Fruit fly (Drosophila melanogaster) whole organism, embryonic: ENCODE measurements around the gene Tnpo.

Experiments used
- Atf3 ChIP-seq: fragments of 200-800 bp; sonication (Bioruptor generic); optimal IDR thresholded peaks from 3 replicates; lab custom pipeline; 2016; ENCODE audit warnings: missing biosample characterization, missing genetic modification characterization
- CG10366 ChIP-seq: fragments of 200-800 bp; sonication (Bioruptor generic); IDR thresholded peaks from 2 replicates; pipeline ENCODE4 v1.3.6; 2022; ENCODE audit warnings: missing biosample characterization, missing genetic modification characterization
- CG10565 ChIP-seq: fragments of 200-800 bp; sonication (Bioruptor generic); optimal IDR thresholded peaks from 3 replicates; lab custom pipeline; 2016; ENCODE audit warnings: missing biosample characterization, mild to moderate bottlenecking, missing genetic modification characterization
- CG11085 ChIP-seq: fragments of 200-800 bp; sonication (Bioruptor generic); IDR thresholded peaks from 2 replicates; pipeline ENCODE4 v1.3.6; 2022; ENCODE audit warnings: missing biosample characterization, missing genetic modification characterization
- CG11398 ChIP-seq: fragments of 200-800 bp; sonication (Bioruptor generic); optimal IDR thresholded peaks from 2 replicates; lab custom pipeline; 2016; ENCODE audit warnings: missing biosample characterization, missing genetic modification characterization
- CG12104 ChIP-seq: fragments of 200-800 bp; sonication (Bioruptor generic); optimal IDR thresholded peaks from 3 replicates; lab custom pipeline; 2016; ENCODE audit warnings: missing biosample characterization, missing genetic modification characterization
- CG12219 ChIP-seq: fragments of 200-800 bp; sonication (Bioruptor generic); optimal IDR thresholded peaks from 3 replicates; lab custom pipeline; 2018; ENCODE audit warnings: missing biosample characterization, mild to moderate bottlenecking, missing genetic modification characterization
- CG14860 ChIP-seq: fragments of 200-800 bp; sonication (Bioruptor generic); IDR thresholded peaks from 3 replicates; pipeline ENCODE4 v1.3.6; 2022; ENCODE audit warnings: missing biosample characterization, missing genetic modification characterization; ENCODE audit not compliant: partially characterized antibody
- CG1529 ChIP-seq: fragments of 200-800 bp; sonication (Bioruptor generic); optimal IDR thresholded peaks from 3 replicates; lab custom pipeline; 2018; ENCODE audit warnings: missing biosample characterization, missing genetic modification characterization
- CG1647 ChIP-seq: fragments of 200-800 bp; sonication (Bioruptor generic); optimal IDR thresholded peaks from 3 replicates; lab custom pipeline; 2016; ENCODE audit warnings: missing biosample characterization, missing genetic modification characterization
- CG30403 ChIP-seq: fragments of 200-800 bp; sonication (Bioruptor generic); optimal IDR thresholded peaks from 3 replicates; lab custom pipeline; 2016; ENCODE audit warnings: missing biosample characterization, missing genetic modification characterization
- CG34376 ChIP-seq: fragments of 200-800 bp; sonication (Bioruptor generic); optimal IDR thresholded peaks from 2 replicates; lab custom pipeline; 2018; ENCODE audit warnings: missing biosample characterization, mild to moderate bottlenecking, missing genetic modification characterization
- CG3995 ChIP-seq: fragments of 200-800 bp; sonication (Bioruptor generic); optimal IDR thresholded peaks from 3 replicates; lab custom pipeline; 2016; ENCODE audit warnings: missing biosample characterization, missing genetic modification characterization
- CG5245 ChIP-seq: fragments of 200-800 bp; sonication (Bioruptor generic); optimal IDR thresholded peaks from 3 replicates; lab custom pipeline; 2016; ENCODE audit warnings: missing biosample characterization, missing genetic modification characterization
- CG7271 ChIP-seq: fragments of 200-800 bp; sonication (Bioruptor generic); optimal IDR thresholded peaks from 2 replicates; lab custom pipeline; 2018; ENCODE audit warnings: missing biosample characterization, mild to moderate bottlenecking, missing genetic modification characterization, moderate library complexity
- CG7556 ChIP-seq: fragments of 200-800 bp; sonication (Bioruptor generic); optimal IDR thresholded peaks from 2 replicates; lab custom pipeline; 2017; ENCODE audit warnings: missing biosample characterization, mild to moderate bottlenecking, missing genetic modification characterization
- CG8290 ChIP-seq, 3 experiments: fragments of 200-800 bp; sonication (Bioruptor generic); optimal IDR thresholded peaks; 2 replicates each; lab custom pipeline; 2016 to 2019; ENCODE audit warnings: missing biosample characterization in 3 of 3, missing genetic modification characterization in 3 of 3, mild to moderate bottlenecking in 2 of 3, moderate library complexity in 1 of 3
- CG8359 ChIP-seq: fragments of 200-800 bp; sonication (Bioruptor generic); optimal IDR thresholded peaks from 2 replicates; lab custom pipeline; 2017; ENCODE audit warnings: missing biosample characterization, mild to moderate bottlenecking, missing genetic modification characterization, borderline replicate concordance
- CG8478 ChIP-seq: fragments of >200 bp; optimal IDR thresholded peaks from 2 replicates; lab custom pipeline; 2018
- CG8765 ChIP-seq: fragments of 200-800 bp; sonication (Bioruptor generic); IDR thresholded peaks from 2 replicates; pipeline ENCODE4 v1.3.6; 2022; ENCODE audit warnings: missing biosample characterization, missing genetic modification characterization
- CG9727 ChIP-seq: fragments of 200-800 bp; sonication (Bioruptor generic); optimal IDR thresholded peaks from 3 replicates; lab custom pipeline; 2017; ENCODE audit warnings: missing biosample characterization, mild to moderate bottlenecking, missing genetic modification characterization
- D ChIP-seq, 2 experiments: fragments of 200-800 bp in 1 of 2; fragments of >200 bp in 1 of 2; sonication (Bioruptor generic) in 1 of 2; optimal IDR thresholded peaks; 2 replicates in 1 of 2; 3 replicates in 1 of 2; lab custom pipeline; 2017; ENCODE audit warnings: mild to moderate bottlenecking in 1 of 2, missing biosample characterization in 1 of 2, missing genetic modification characterization in 1 of 2, missing genetic modification reagents in 1 of 2
- D19B ChIP-seq: fragments of 200-800 bp; sonication (Bioruptor generic); optimal IDR thresholded peaks from 2 replicates; lab custom pipeline; 2017; ENCODE audit warnings: missing biosample characterization, mild to moderate bottlenecking, missing genetic modification characterization
- Hsf ChIP-seq: fragments of 200-800 bp; sonication (Bioruptor generic); optimal IDR thresholded peaks from 3 replicates; lab custom pipeline; 2016; ENCODE audit warnings: missing biosample characterization, missing genetic modification characterization
- MTF-1 ChIP-seq: fragments of 200-800 bp; sonication (Bioruptor generic); optimal IDR thresholded peaks from 2 replicates; lab custom pipeline; 2018; ENCODE audit warnings: missing biosample characterization, mild to moderate bottlenecking, missing genetic modification characterization, borderline replicate concordance
- Mad ChIP-seq: fragments of 200-800 bp; sonication (Bioruptor generic); optimal IDR thresholded peaks from 2 replicates; lab custom pipeline; 2016; ENCODE audit warnings: missing biosample characterization, missing genetic modification characterization
- Mes4 ChIP-seq: fragments of 200-800 bp; sonication (Bioruptor generic); optimal IDR thresholded peaks from 2 replicates; lab custom pipeline; 2016; ENCODE audit warnings: missing biosample characterization, missing genetic modification characterization
- Mrtf ChIP-seq: fragments of 200-800 bp; sonication (Bioruptor generic); IDR thresholded peaks from 3 replicates; pipeline ENCODE4 v1.3.6; 2022; ENCODE audit warnings: missing biosample characterization, missing genetic modification characterization
- NC2α ChIP-seq: fragments of 200-800 bp; sonication (Bioruptor generic); optimal IDR thresholded peaks from 2 replicates; lab custom pipeline; 2016; ENCODE audit warnings: missing biosample characterization, missing genetic modification characterization
- Nf-YC ChIP-seq: fragments of 200-800 bp; optimal IDR thresholded peaks from 3 replicates; lab custom pipeline; 2019; ENCODE audit warnings: missing biosample characterization, mild to moderate bottlenecking, missing genetic modification characterization, moderate library complexity
- Sox102F ChIP-seq: fragments of 200-800 bp; sonication (Bioruptor generic); optimal IDR thresholded peaks from 2 replicates; lab custom pipeline; 2018; ENCODE audit warnings: missing biosample characterization, mild to moderate bottlenecking, missing genetic modification characterization, moderate library complexity
- Tbp ChIP-seq: fragments of >200 bp; optimal IDR thresholded peaks from 2 replicates; lab custom pipeline; 2018; ENCODE audit warnings: missing biosample characterization, missing genetic modification characterization
- Vsx1 ChIP-seq: fragments of 200-800 bp; sonication (Bioruptor generic); optimal IDR thresholded peaks from 2 replicates; lab custom pipeline; 2017; ENCODE audit warnings: missing biosample characterization, mild to moderate bottlenecking, missing genetic modification characterization, missing genetic modification reagents
- amos ChIP-seq: fragments of 200-800 bp; sonication (Bioruptor generic); IDR thresholded peaks from 2 replicates; pipeline ENCODE4 v1.3.6; 2022; ENCODE audit warnings: missing biosample characterization, missing genetic modification characterization; ENCODE audit not compliant: partially characterized antibody
- bab2 ChIP-seq: fragments of 200-800 bp; sonication (Bioruptor generic); optimal IDR thresholded peaks from 2 replicates; lab custom pipeline; 2016; ENCODE audit warnings: missing biosample characterization, missing genetic modification characterization
- chif ChIP-seq, 2 experiments: fragments of 200-800 bp; sonication (Bioruptor generic); optimal IDR thresholded peaks; 3 replicates each; lab custom pipeline; 2016; ENCODE audit warnings: missing biosample characterization in 2 of 2, missing genetic modification characterization in 2 of 2
- chinmo ChIP-seq: fragments of 200-800 bp; sonication (Bioruptor generic); IDR thresholded peaks from 4 replicates; pipeline ENCODE4 v1.3.6; 2022; ENCODE audit warnings: missing biosample characterization, missing genetic modification characterization; ENCODE audit not compliant: partially characterized antibody
- chm ChIP-seq: fragments of 200-800 bp; sonication (Bioruptor generic); IDR thresholded peaks from 2 replicates; pipeline ENCODE4 v1.3.6; 2022; ENCODE audit warnings: missing biosample characterization, missing genetic modification characterization
- dati ChIP-seq: fragments of 200-800 bp; sonication (Bioruptor generic); IDR thresholded peaks from 2 replicates; pipeline ENCODE4 v1.3.6; 2022; ENCODE audit warnings: missing biosample characterization, missing genetic modification characterization
- esg ChIP-seq: fragments of 200-800 bp; sonication (Bioruptor generic); conservative IDR thresholded peaks from 2 replicates; pipeline ENCODE4 v1.3.6; 2022; ENCODE audit warnings: missing biosample characterization, missing genetic modification characterization
- fu2 ChIP-seq: fragments of 200-800 bp; sonication (Bioruptor generic); optimal IDR thresholded peaks from 2 replicates; lab custom pipeline; 2016; ENCODE audit warnings: missing biosample characterization, missing genetic modification characterization
- hb ChIP-seq: fragments of 200-800 bp; sonication (Bioruptor generic); IDR thresholded peaks from 3 replicates; pipeline ENCODE4 v1.3.6; 2022; ENCODE audit warnings: missing biosample characterization, missing genetic modification characterization; ENCODE audit not compliant: partially characterized antibody
- nau ChIP-seq: fragments of 200-800 bp; sonication (Bioruptor generic); optimal IDR thresholded peaks from 3 replicates; lab custom pipeline; 2017; ENCODE audit warnings: missing biosample characterization, mild to moderate bottlenecking, missing genetic modification characterization, missing genetic modification reagents
- nmo ChIP-seq: fragments of 200-800 bp; sonication (Bioruptor generic); optimal IDR thresholded peaks from 2 replicates; lab custom pipeline; 2018; ENCODE audit warnings: missing biosample characterization, mild to moderate bottlenecking, missing genetic modification characterization, moderate library complexity
- oc ChIP-seq: fragments of 200-800 bp; sonication (Bioruptor generic); optimal IDR thresholded peaks from 2 replicates; lab custom pipeline; 2018; ENCODE audit warnings: missing biosample characterization, mild to moderate bottlenecking, missing genetic modification characterization, moderate library complexity
- peb ChIP-seq: fragments of 200-800 bp; sonication (Bioruptor generic); IDR thresholded peaks from 2 replicates; pipeline ENCODE4 v1.3.6; 2022; ENCODE audit warnings: missing biosample characterization, missing genetic modification characterization
- pzg ChIP-seq: fragments of 200-800 bp; sonication (Bioruptor generic); optimal IDR thresholded peaks from 3 replicates; lab custom pipeline; 2018; ENCODE audit warnings: missing biosample characterization, mild to moderate bottlenecking, missing genetic modification characterization, moderate library complexity
- sens ChIP-seq: fragments of 200-800 bp; sonication (Bioruptor generic); peaks from one replicate; lab custom pipeline; 2016; ENCODE audit warnings: missing biosample characterization, missing genetic modification characterization
- sr ChIP-seq: fragments of 200-800 bp; sonication (Bioruptor generic); IDR thresholded peaks from 3 replicates; pipeline ENCODE4 v1.3.6; 2022; ENCODE audit warnings: missing biosample characterization, missing genetic modification characterization
- tio ChIP-seq: fragments of 200-800 bp; sonication (Bioruptor generic); optimal IDR thresholded peaks from 2 replicates; lab custom pipeline; 2017; ENCODE audit warnings: missing biosample characterization, missing genetic modification characterization, inconsistent platforms

The Tnpo gene

dm6 chr3L:6181776-6182175 is 11.5 kb upstream of the Tnpo start, which contains the start of gene CG10274 (continued):
- TF ChIP-seq oc (tag; lab: Kevin White, UChicago) (no peak), pzg (GFP tag; lab: Kevin White, UChicago) (peak; percentile 65), CG12219 (peak; percentile 2), CG3995 (GFP tag; lab: Kevin White, UChicago) (peak; percentile 79), chm (GFP tag; lab: Robert Waterston, UW) (no peak), CG8478 (lab: Kevin White, UChicago) (no peak), nau (GFP tag; lab: Kevin White, UChicago) (no peak), nmo (GFP tag; lab: Kevin White, UChicago) (peak; percentile 91), CG9727 (peak; percentile 76), MTF-1 (no peak), chinmo (no peak), sr (GFP tag; lab: Robert Waterston, UW) (no peak), Nf-YC (tag; lab: Kevin White, UChicago) (no peak), Mad (GFP tag; lab: Kevin White, UChicago) (peak; percentile 69), Atf3 (peak; percentile 59), tio (GFP tag; lab: Kevin White, UChicago) (no peak), CG11398 (no peak), fu2 (GFP tag; lab: Kevin White, UChicago) (peak; percentile 71), chif (GFP tag; optimal IDR thresholded peaks at IDR 0.05; lab: Kevin White, UChicago) (peak; percentile 58 to 71), D (optimal IDR thresholded peaks at IDR 0.05; lab: Kevin White, UChicago) (no peak), D (GFP tag; optimal IDR thresholded peaks at IDR 0.05; lab: Kevin White, UChicago) (peak; percentile 29), Sox102F (GFP tag; lab: Kevin White, UChicago) (no peak), CG1647 (GFP tag; lab: Kevin White, UChicago) (peak; percentile 67), CG10565 (GFP tag; lab: Kevin White, UChicago) (peak; percentile 33), NC2α (GFP tag; lab: Kevin White, UChicago) (peak; percentile 35), D19B (no peak), CG14860 (GFP tag; lab: Robert Waterston, UW) (no peak)

dm6 chr3L:6184884-6185438 is 8.3 kb upstream of the Tnpo start, which contains the start of the genes D19B and CG43293:
D19B (minus strand) TSS chr3L:6184920.
CG43293 (plus strand) TSS chr3L:6185189.
- TF ChIP-seq Vsx1 (GFP tag; lab: Kevin White, UChicago) (no peak), CG30403 (GFP tag; lab: Kevin White, UChicago) (peak; percentile 92), CG10366 (GFP tag; lab: Robert Waterston, UW) (peak; percentile 93), CG34376 (GFP tag; lab: Kevin White, UChicago) (peak; percentile 69), Tbp (no peak), esg (GFP tag; lab: Robert Waterston, UW) (peak; percentile 84), CG8359 (GFP tag; lab: Kevin White, UChicago) (peak; percentile 25), CG7271 (tag; lab: Kevin White, UChicago) (no peak), CG11398 (peak; percentile 64), amos (GFP tag; lab: Robert Waterston, UW) (peak; percentile 55; the same call in 1 of the 2 replicates), Mrtf (GFP tag; lab: Robert Waterston, UW) (peak; percentile 89), Mes4 (peak; percentile 56), CG11085 (peak; percentile 88), dati (peak; percentile 57; the same call in 1 of the 2 replicates), peb (GFP tag; lab: Robert Waterston, UW) (peak; percentile 61), nau (GFP tag; lab: Kevin White, UChicago) (no peak), CG8765 (GFP tag; lab: Robert Waterston, UW) (peak; percentile 63; the same call in 1 of the 2 replicates), CG5245 (peak; percentile 84), Hsf (GFP tag; lab: Kevin White, UChicago) (peak; percentile 86), CG12104 (GFP tag; lab: Kevin White, UChicago) (peak; percentile 74), CG8290 (GFP tag; optimal IDR thresholded peaks at IDR 0.05; lab: Kevin White, UChicago) (peak; percentile 74), CG8290 (tag; optimal IDR thresholded peaks at IDR 0.05; lab: Kevin White, UChicago) (peak in 1 of 2 experiments; percentile 98), bab2 (GFP tag; lab: Kevin White, UChicago) (peak; percentile 91), sens (GFP tag; lab: Kevin White, UChicago) (peak; percentile 97), hb (GFP tag; lab: Robert Waterston, UW) (no peak), CG1529 (GFP tag; lab: Kevin White, UChicago) (peak; percentile 72), CG7556 (peak; percentile 81)
